Fruit fly (Drosophila melanogaster) whole organism, embryonic: ENCODE measurements around the gene LysS.

Source experiments
- CG10209 ChIP-seq: fragments of 200-800 bp; sonication (Bioruptor generic); optimal IDR thresholded peaks from 3 replicates; lab custom pipeline; 2017; ENCODE audit warnings: missing biosample characterization, mild to moderate bottlenecking, missing genetic modification characterization, missing genetic modification reagents
- CG11247 ChIP-seq: fragments of 200-800 bp; sonication (Bioruptor generic); IDR thresholded peaks from 2 replicates; pipeline ENCODE4 v1.3.6; 2022; ENCODE audit warnings: missing biosample characterization, missing genetic modification characterization
- CG11695 ChIP-seq: fragments of 200-800 bp; sonication (Bioruptor generic); IDR thresholded peaks from 3 replicates; pipeline ENCODE4 v1.3.6; 2022; ENCODE audit warnings: missing biosample characterization, missing genetic modification characterization
- CG12769 ChIP-seq: fragments of 200-800 bp; sonication (Bioruptor generic); optimal IDR thresholded peaks from 2 replicates; lab custom pipeline; 2019; ENCODE audit warnings: missing biosample characterization, mild to moderate bottlenecking, missing genetic modification characterization, moderate library complexity
- CG13894 ChIP-seq: fragments of 200-800 bp; sonication (Bioruptor generic); optimal IDR thresholded peaks from 3 replicates; lab custom pipeline; 2018; ENCODE audit warnings: missing biosample characterization, mild to moderate bottlenecking, missing genetic modification characterization, moderate library complexity
- CG14860 ChIP-seq: fragments of 200-800 bp; sonication (Bioruptor generic); IDR thresholded peaks from 3 replicates; pipeline ENCODE4 v1.3.6; 2022; ENCODE audit warnings: missing biosample characterization, missing genetic modification characterization; ENCODE audit not compliant: partially characterized antibody
- CG15269 ChIP-seq: fragments of 200-800 bp; sonication (Bioruptor generic); optimal IDR thresholded peaks from 2 replicates; lab custom pipeline; 2018; ENCODE audit warnings: missing biosample characterization, mild to moderate bottlenecking, missing genetic modification characterization, moderate library complexity
- CG1529 ChIP-seq: fragments of 200-800 bp; sonication (Bioruptor generic); optimal IDR thresholded peaks from 3 replicates; lab custom pipeline; 2018; ENCODE audit warnings: missing biosample characterization, missing genetic modification characterization
- CG17359 ChIP-seq: fragments of 200-800 bp; sonication (Bioruptor generic); optimal IDR thresholded peaks from 3 replicates; lab custom pipeline; 2018; ENCODE audit warnings: missing biosample characterization, mild to moderate bottlenecking, missing genetic modification characterization, moderate library complexity
- CG31365 ChIP-seq: fragments of 200-800 bp; sonication (Bioruptor generic); optimal IDR thresholded peaks from 2 replicates; lab custom pipeline; 2018; ENCODE audit warnings: missing biosample characterization, mild to moderate bottlenecking, missing genetic modification characterization
- CG3281 ChIP-seq: fragments of 200-800 bp; sonication (Bioruptor generic); optimal IDR thresholded peaks from 3 replicates; lab custom pipeline; 2017; ENCODE audit warnings: missing biosample characterization, mild to moderate bottlenecking, missing genetic modification characterization
- CG34376 ChIP-seq: fragments of 200-800 bp; sonication (Bioruptor generic); optimal IDR thresholded peaks from 2 replicates; lab custom pipeline; 2018; ENCODE audit warnings: missing biosample characterization, mild to moderate bottlenecking, missing genetic modification characterization
- CG4360 ChIP-seq: fragments of 200-800 bp; sonication (Bioruptor generic); IDR thresholded peaks from 2 replicates; pipeline ENCODE4 v1.3.6; 2022; ENCODE audit warnings: missing biosample characterization, missing genetic modification characterization
- CG4707 ChIP-seq: fragments of 200-800 bp; sonication (Bioruptor generic); optimal IDR thresholded peaks from 2 replicates; lab custom pipeline; 2018; ENCODE audit warnings: missing biosample characterization, mild to moderate bottlenecking, missing genetic modification characterization, moderate library complexity
- Dek ChIP-seq: fragments of 200-800 bp; sonication (Bioruptor generic); optimal IDR thresholded peaks from 3 replicates; lab custom pipeline; 2019; ENCODE audit warnings: missing biosample characterization, mild to moderate bottlenecking, missing genetic modification characterization, moderate library complexity
- Dref ChIP-seq: fragments of 200-800 bp; sonication (Bioruptor generic); IDR thresholded peaks from 2 replicates; pipeline ENCODE4 v1.3.6; 2022; ENCODE audit warnings: missing biosample characterization, missing genetic modification characterization
- Drgx ChIP-seq: fragments of 200-800 bp; sonication (Bioruptor generic); IDR thresholded peaks from 2 replicates; pipeline ENCODE4 v1.3.6; 2022; ENCODE audit warnings: missing biosample characterization, missing genetic modification characterization
- Eip74EF ChIP-seq, 2 experiments: fragments of 200-800 bp in 1 of 2; fragments of >200 bp in 1 of 2; sonication (Bioruptor generic) in 1 of 2; optimal IDR thresholded peaks; 2 replicates each; lab custom pipeline; 2017 to 2019; ENCODE audit warnings: missing biosample characterization in 2 of 2, missing genetic modification characterization in 2 of 2, mild to moderate bottlenecking in 1 of 2, moderate library complexity in 1 of 2
- HLH4C ChIP-seq: fragments of 200-800 bp; sonication (Bioruptor generic); IDR thresholded peaks from 3 replicates; pipeline ENCODE4 v1.3.6; 2022; ENCODE audit warnings: missing biosample characterization, missing genetic modification characterization; ENCODE audit not compliant: partially characterized antibody
- Mrtf ChIP-seq: fragments of 200-800 bp; sonication (Bioruptor generic); IDR thresholded peaks from 3 replicates; pipeline ENCODE4 v1.3.6; 2022; ENCODE audit warnings: missing biosample characterization, missing genetic modification characterization
- Poxn ChIP-seq: fragments of 200-800 bp; sonication (Bioruptor generic); IDR thresholded peaks from 2 replicates; pipeline ENCODE4 v1.3.6; 2022; ENCODE audit warnings: missing biosample characterization, missing genetic modification characterization
- TFAM ChIP-seq: fragments of 200-800 bp; sonication (Bioruptor generic); optimal IDR thresholded peaks from 2 replicates; lab custom pipeline; 2017; ENCODE audit warnings: missing biosample characterization, missing genetic modification characterization, inconsistent platforms
- Trl ChIP-seq, 3 experiments: fragments of >200 bp in 2 of 3; fragments of 200-800 bp in 1 of 3; sonication (Bioruptor generic) in 1 of 3; optimal IDR thresholded peaks; 2 replicates in 1 of 3; 3 replicates in 2 of 3; lab custom pipeline; 2016 to 2017; ENCODE audit warnings: missing biosample characterization in 1 of 3, missing genetic modification characterization in 1 of 3
- ap ChIP-seq: fragments of 200-800 bp; sonication (Bioruptor generic); IDR thresholded peaks from 2 replicates; pipeline ENCODE4 v1.3.6; 2022; ENCODE audit warnings: missing biosample characterization, missing genetic modification characterization
- ato ChIP-seq: fragments of 200-800 bp; sonication (Bioruptor generic); IDR thresholded peaks from 2 replicates; pipeline ENCODE4 v1.3.6; 2022; ENCODE audit warnings: missing biosample characterization, missing genetic modification characterization; ENCODE audit not compliant: partially characterized antibody
- cato ChIP-seq: fragments of 200-800 bp; sonication (Bioruptor generic); optimal IDR thresholded peaks from 2 replicates; lab custom pipeline; 2016; ENCODE audit warnings: missing biosample characterization, missing genetic modification characterization, borderline replicate concordance
- chinmo ChIP-seq: fragments of 200-800 bp; sonication (Bioruptor generic); IDR thresholded peaks from 4 replicates; pipeline ENCODE4 v1.3.6; 2022; ENCODE audit warnings: missing biosample characterization, missing genetic modification characterization; ENCODE audit not compliant: partially characterized antibody
- chn ChIP-seq: fragments of 200-800 bp; sonication (Bioruptor generic); optimal IDR thresholded peaks from 2 replicates; lab custom pipeline; 2016; ENCODE audit warnings: missing biosample characterization, missing genetic modification characterization
- cwo ChIP-seq: fragments of 200-800 bp; sonication (Bioruptor generic); optimal IDR thresholded peaks from 3 replicates; lab custom pipeline; 2017; ENCODE audit warnings: missing biosample characterization, missing genetic modification characterization, mild to moderate bottlenecking, moderate library complexity, missing genetic modification reagents
- emc ChIP-seq: fragments of 200-800 bp; sonication (Bioruptor generic); optimal IDR thresholded peaks from 2 replicates; lab custom pipeline; 2016; ENCODE audit warnings: missing biosample characterization, missing genetic modification characterization
- ewg ChIP-seq: fragments of 200-800 bp; sonication (Bioruptor generic); optimal IDR thresholded peaks from 3 replicates; lab custom pipeline; 2017; ENCODE audit warnings: mild to moderate bottlenecking, missing biosample characterization, missing genetic modification reagents, missing genetic modification characterization
- exex ChIP-seq: fragments of 200-800 bp; sonication (Bioruptor generic); optimal IDR thresholded peaks from 4 replicates; lab custom pipeline; 2018; ENCODE audit warnings: missing biosample characterization, mild to moderate bottlenecking, missing genetic modification characterization, moderate library complexity
- fru ChIP-seq: fragments of >200 bp; optimal IDR thresholded peaks from 2 replicates; lab custom pipeline; 2017
- gsb-n ChIP-seq: fragments of 200-800 bp; sonication (Bioruptor generic); optimal IDR thresholded peaks from 3 replicates; lab custom pipeline; 2018; ENCODE audit warnings: missing biosample characterization, mild to moderate bottlenecking, missing genetic modification characterization
- kay ChIP-seq: fragments of 200-800 bp; sonication (Bioruptor generic); optimal IDR thresholded peaks from 2 replicates; lab custom pipeline; 2016; ENCODE audit warnings: missing biosample characterization, missing genetic modification characterization
- lov ChIP-seq, 2 experiments: fragments of 200-800 bp in 1 of 2; fragments of >200 bp in 1 of 2; sonication (Bioruptor generic) in 1 of 2; IDR thresholded peaks in 1 of 2; optimal IDR thresholded peaks in 1 of 2; 2 replicates in 1 of 2; 3 replicates in 1 of 2; pipeline versions ENCODE4 v1.3.6 to Lab custom; 2017 to 2022; ENCODE audit warnings: missing biosample characterization in 1 of 2, missing genetic modification characterization in 1 of 2
- pan ChIP-seq, 4 experiments: fragments of >200 bp in 3 of 4; fragments of 200-800 bp in 1 of 4; sonication (Bioruptor generic) in 1 of 4; optimal IDR thresholded peaks in 3 of 4; IDR thresholded peaks in 1 of 4; 2 replicates each; pipeline versions ENCODE4 v1.3.6 to Lab custom; 2017 to 2022; ENCODE audit warnings: missing biosample characterization in 2 of 4, missing genetic modification characterization in 2 of 4, mixed read lengths in 1 of 4
- sd ChIP-seq: fragments of 200-800 bp; sonication (Bioruptor generic); optimal IDR thresholded peaks from 3 replicates; lab custom pipeline; 2018; ENCODE audit warnings: missing biosample characterization, mild to moderate bottlenecking, missing genetic modification characterization, moderate library complexity
- toy ChIP-seq: fragments of 200-800 bp; sonication (Bioruptor generic); IDR thresholded peaks from 2 replicates; pipeline ENCODE4 v1.3.6; 2022; ENCODE audit warnings: missing biosample characterization, missing genetic modification characterization
- ttk ChIP-seq: fragments of 200-800 bp; sonication (Bioruptor generic); IDR thresholded peaks from 2 replicates; pipeline ENCODE4 v2.1.2; 2022; ENCODE audit warnings: missing biosample characterization, missing genetic modification characterization
- wor ChIP-seq: fragments of 200-800 bp; sonication (Bioruptor generic); IDR thresholded peaks from 2 replicates; pipeline ENCODE4 v1.3.6; 2022; ENCODE audit warnings: missing biosample characterization, missing genetic modification characterization
- z ChIP-seq: fragments of 200-800 bp; sonication (Bioruptor generic); IDR thresholded peaks from 3 replicates; pipeline ENCODE4 v1.3.6; 2022; ENCODE audit warnings: missing biosample characterization, missing genetic modification characterization
- zf30C ChIP-seq: fragments of 200-800 bp; sonication (Bioruptor generic); optimal IDR thresholded peaks from 3 replicates; lab custom pipeline; 2018; ENCODE audit warnings: missing biosample characterization, mild to moderate bottlenecking, missing genetic modification characterization

The LysS gene

DNA sequence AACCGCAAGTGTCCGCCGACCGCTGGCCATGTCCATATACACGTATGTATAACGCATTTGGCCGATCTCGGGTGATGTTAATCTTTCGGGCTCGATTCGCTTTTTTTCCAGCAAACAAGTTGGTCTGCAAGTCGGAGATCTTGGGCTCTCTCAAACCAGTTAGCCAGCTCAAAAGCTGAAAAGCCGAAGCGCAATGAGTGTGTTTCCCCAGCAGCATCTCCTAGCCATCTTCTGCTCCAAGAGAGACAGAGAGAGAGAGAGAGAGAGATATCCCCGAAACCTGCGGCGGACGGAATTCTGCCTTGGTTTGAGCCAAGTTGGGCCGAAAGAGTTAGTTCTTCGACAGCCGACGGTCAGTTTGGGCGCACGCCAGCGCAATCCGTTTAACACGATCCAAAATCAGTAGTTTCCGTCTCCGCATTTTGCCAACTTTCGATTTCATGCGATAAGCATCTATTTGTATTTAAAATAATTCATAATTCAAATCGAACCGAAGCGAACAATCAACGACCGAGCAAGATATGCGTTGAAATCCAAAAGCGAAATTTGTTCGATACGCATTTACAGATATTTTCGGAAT lies 38.0 kb downstream of the LysS start (continued):
- TF ChIP-seq CG4360 (GFP tag; lab: Robert Waterston, UW) (no peak), chinmo (GFP tag; lab: Robert Waterston, UW) (peak; percentile 85; the same call in 3 of the 4 replicates), sd (tag; lab: Kevin White, UChicago) (peak; percentile 10), Eip74EF (GFP tag; optimal IDR thresholded peaks at IDR 0.05; lab: Kevin White, UChicago) (peak in 1 of 2 experiments; percentile 73), CG13894 (tag; lab: Kevin White, UChicago) (peak; percentile 31), CG12769 (peak; percentile 65), Trl (optimal IDR thresholded peaks at IDR 0.05; lab: Kevin White, UChicago) (peak; percentile 57 to 67), Trl (GFP tag; optimal IDR thresholded peaks at IDR 0.05; lab: Kevin White, UChicago) (no peak), CG11695 (GFP tag; lab: Robert Waterston, UW) (0 out of 3 replicates have a peak, but pooled peaks have one; percentile 8), CG10209 (no peak), cwo (GFP tag; lab: Kevin White, UChicago) (no peak), gsb-n (tag; lab: Kevin White, UChicago) (no peak)
- TF ChIP-seq, all 482 proteins: peak for 16

- TF ChIP-seq cato (GFP tag; lab: Kevin White, UChicago), result no peak
- no peak for TF ChIP-seq wor (GFP tag; lab: Robert Waterston, UW)
- 0 out of 3 replicates have a peak, but pooled peaks have one; percentile 10 for TF ChIP-seq CG14860 (GFP tag; lab: Robert Waterston, UW)
- 0 out of 2 replicates have a peak, but pooled peaks have one; percentile 29 for TF ChIP-seq Drgx (GFP tag; lab: Robert Waterston, UW)
- TF ChIP-seq exex (tag; lab: Kevin White, UChicago), result no peak
- 0 out of 2 replicates have a peak, but pooled peaks have one; percentile 21 for TF ChIP-seq ato (GFP tag; lab: Robert Waterston, UW)
- TF ChIP-seq CG11247 (GFP tag; lab: Robert Waterston, UW), result no peak
- TF ChIP-seq ttk (GFP tag; lab: Robert Waterston, UW), result no peak
- TF ChIP-seq CG3281 (GFP tag; lab: Kevin White, UChicago), result no peak
- no peak for TF ChIP-seq CG17359
- TF ChIP-seq toy (GFP tag; lab: Robert Waterston, UW), result no peak
- no peak for TF ChIP-seq fru (lab: Kevin White, UChicago)
- TF ChIP-seq emc (GFP tag; lab: Kevin White, UChicago), result no peak
- TF ChIP-seq sd (tag; lab: Kevin White, UChicago), result peak; percentile 85
- no peak for TF ChIP-seq CG34376 (GFP tag; lab: Kevin White, UChicago)
- no peak for TF ChIP-seq CG1529 (GFP tag; lab: Kevin White, UChicago)
- TF ChIP-seq Dref (GFP tag; lab: Robert Waterston, UW), result no peak
- TF ChIP-seq chn (GFP tag; lab: Kevin White, UChicago), result no peak
- TF ChIP-seq CG4707 (GFP tag; lab: Kevin White, UChicago), result no peak
- TF ChIP-seq Poxn (GFP tag; lab: Robert Waterston, UW), result no peak
- TF ChIP-seq HLH4C (GFP tag; lab: Robert Waterston, UW), result no peak
- TF ChIP-seq CG31365 (tag; lab: Kevin White, UChicago), result no peak
These were observed 41.5 kb downstream of the LysS start for dm6 chr3L:1269013-1269412.

DNA sequence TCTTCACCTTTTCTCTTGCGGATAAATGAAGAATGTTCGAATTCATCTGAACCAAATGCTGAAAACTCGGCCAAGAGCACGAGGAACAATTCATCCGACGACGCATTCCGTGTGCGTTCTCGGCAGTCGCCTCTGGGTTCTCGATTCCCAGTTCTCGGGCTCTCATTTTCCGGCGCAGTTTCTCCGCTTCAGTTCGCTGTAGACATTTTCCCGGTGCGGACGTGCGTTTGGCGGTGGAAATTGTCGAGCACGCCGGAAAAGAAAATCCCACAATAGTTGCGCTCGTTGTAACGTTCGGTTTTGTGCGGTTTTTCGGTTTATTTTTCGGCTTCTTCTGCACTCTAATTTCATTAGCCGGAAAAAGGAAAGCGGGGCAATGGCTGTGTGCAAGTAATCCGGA lies 48.2 kb downstream of the LysS start, which contains the start of gene CG32333:
TSS of gene CG32333 (plus strand) at position 190 of the 400 bp plus-strand sequence.
- TF ChIP-seq ewg (GFP tag; lab: Kevin White, UChicago) (peak; percentile 53), CG12769 (peak; percentile 28), zf30C (no peak), Dek (tag; lab: Kevin White, UChicago) (no peak), chinmo (GFP tag; lab: Robert Waterston, UW) (0 out of 4 replicates have a peak, but pooled peaks have one; percentile 35), ap (GFP tag; lab: Robert Waterston, UW) (no peak), lov (optimal IDR thresholded peaks at IDR 0.05; lab: Kevin White, UChicago) (no peak), lov (GFP tag; IDR thresholded peaks at IDR 0.05; lab: Robert Waterston, UW) (no peak), TFAM (GFP tag; lab: Kevin White, UChicago) (no peak), Mrtf (GFP tag; lab: Robert Waterston, UW) (no peak), z (no peak), HLH4C (GFP tag; lab: Robert Waterston, UW) (0 out of 3 replicates have a peak, but pooled peaks have one; percentile 15), Trl (optimal IDR thresholded peaks at IDR 0.05; lab: Kevin White, UChicago) (peak; percentile 42 to 68), Trl (GFP tag; optimal IDR thresholded peaks at IDR 0.05; lab: Kevin White, UChicago) (no peak), CG15269 (tag; lab: Kevin White, UChicago) (no peak), sd (tag; lab: Kevin White, UChicago) (peak; percentile 31), kay (GFP tag; lab: Kevin White, UChicago) (no peak), pan (optimal IDR thresholded peaks at IDR 0.05; lab: Kevin White, UChicago) (no peak), pan (GFP tag; optimal IDR thresholded peaks at IDR 0.05 in 1 of 2, IDR thresholded peaks at IDR 0.05 in 1 of 2) (no peak)
